Worm (Caenorhabditis elegans) whole organism, early embryonic: ENCODE data around the gene Y44A6D.3.
A peak's percentile ranks its signal among the peaks of the same experiment; 100 is the strongest.

ENCODE experiments used
- B0310.2 ChIP-seq: sonication (generic microtip); optimal IDR thresholded peaks from 2 replicates; lab custom pipeline; 2016; ENCODE audit warnings: mild to moderate bottlenecking, missing genetic modification characterization, missing compliant biosample characterization
- F13C5.2 ChIP-seq: sonication (generic microtip); optimal IDR thresholded peaks from 2 replicates; lab custom pipeline; 2017; ENCODE audit warnings: mild to moderate bottlenecking, missing genetic modification characterization, inconsistent platforms, missing compliant biosample characterization
- aly-1 ChIP-seq: sonication (generic microtip); optimal IDR thresholded peaks from 2 replicates; lab custom pipeline; 2016; ENCODE audit warnings: missing genetic modification characterization, missing compliant biosample characterization
- ama-1 ChIP-seq: fragments of 150-350 bp; optimal IDR thresholded peaks from 2 replicates; lab custom pipeline; 2014
- ceh-13 ChIP-seq: fragments of 200-800 bp; sonication (Bioruptor generic); optimal IDR thresholded peaks from 2 replicates; lab custom pipeline; 2018; ENCODE audit warnings: mild to moderate bottlenecking, missing genetic modification characterization, missing compliant biosample characterization
- ceh-36 ChIP-seq: sonication (generic microtip); optimal IDR thresholded peaks from 2 replicates; lab custom pipeline; 2016; ENCODE audit warnings: missing genetic modification characterization, inconsistent platforms, missing compliant biosample characterization
- ets-7 ChIP-seq: sonication (generic microtip); optimal IDR thresholded peaks from 2 replicates; lab custom pipeline; 2016; ENCODE audit warnings: missing genotype, missing genetic modification characterization, missing compliant biosample characterization
- flt-1 ChIP-seq: fragments of 200-800 bp; sonication (Bioruptor generic); IDR thresholded peaks from 2 replicates; pipeline ENCODE4 v1.3.6; 2022; ENCODE audit warnings: missing genetic modification characterization, missing compliant biosample characterization
- hmbx-1 ChIP-seq: sonication (generic microtip); optimal IDR thresholded peaks from 2 replicates; lab custom pipeline; 2016; ENCODE audit warnings: mild to moderate bottlenecking, missing genetic modification characterization, missing compliant biosample characterization
- hmg-4 ChIP-seq: fragments of 200-800 bp; sonication (Bioruptor generic); optimal IDR thresholded peaks from 2 replicates; lab custom pipeline; 2018; ENCODE audit warnings: mild to moderate bottlenecking, missing genetic modification characterization, missing compliant biosample characterization
- hnd-1 ChIP-seq: sonication (generic microtip); optimal IDR thresholded peaks from 2 replicates; lab custom pipeline; 2016; ENCODE audit warnings: missing genetic modification characterization, missing compliant biosample characterization
- pes-1 ChIP-seq: fragments of 200-800 bp; sonication (Bioruptor generic); IDR thresholded peaks from 2 replicates; pipeline ENCODE4 v1.3.6; 2022; ENCODE audit warnings: missing genetic modification reagents, missing genetic modification characterization, missing compliant biosample characterization
- scrt-1 ChIP-seq: fragments of 200-800 bp; sonication (Bioruptor generic); IDR thresholded peaks from 2 replicates; pipeline ENCODE4 v1.3.6; 2022; ENCODE audit warnings: missing genetic modification characterization, missing compliant biosample characterization
- sea-1 ChIP-seq: fragments of 200-800 bp; sonication (Bioruptor generic); conservative IDR thresholded peaks from 2 replicates; pipeline ENCODE4 v1.3.6; 2022; ENCODE audit warnings: missing genetic modification characterization, missing compliant biosample characterization
- tbx-11 ChIP-seq: fragments of 200-800 bp; sonication (Bioruptor generic); IDR thresholded peaks from 2 replicates; pipeline ENCODE4 v1.3.6; 2022; ENCODE audit warnings: missing genetic modification characterization, missing compliant biosample characterization
- tbx-37 ChIP-seq: fragments of 200-800 bp; sonication (Bioruptor generic); conservative IDR thresholded peaks from 2 replicates; pipeline ENCODE4 v1.3.6; 2022; ENCODE audit warnings: missing genetic modification reagents, missing genetic modification characterization, missing compliant biosample characterization
- tra-4 ChIP-seq: sonication (generic microtip); optimal IDR thresholded peaks from 2 replicates; lab custom pipeline; 2017; ENCODE audit warnings: missing genetic modification characterization, missing compliant biosample characterization

Gene Y44A6D.3

ce11 chrV:20778257-20778697, 13.9 kb downstream of the Y44A6D.3 start:
- TF ChIP-seq sea-1 (GFP tag; lab: Robert Waterston, UW): no peak
- no peak for TF ChIP-seq ceh-13 (GFP tag; lab: Kevin White, UChicago)
- TF ChIP-seq hmg-4 (GFP tag; lab: Kevin White, UChicago): peak; percentile 10
- TF ChIP-seq aly-1 (tag; lab: Kevin White, UChicago): no peak
- TF ChIP-seq ama-1 (lab: Kevin White, UChicago): no peak
- TF ChIP-seq F13C5.2 (tag; lab: Kevin White, UChicago): peak; percentile 21

- TF ChIP-seq ets-7: no peak
Observed at ce11 chrV:20776761-20777160, 15.5 kb downstream of the Y44A6D.3 start.

- TF ChIP-seq ceh-13 (GFP tag; lab: Kevin White, UChicago) (no peak), B0310.2 (tag; lab: Kevin White, UChicago) (no peak), scrt-1 (GFP tag; lab: Robert Waterston, UW) (no peak), flt-1 (GFP tag; lab: Robert Waterston, UW) (no peak), aly-1 (tag; lab: Kevin White, UChicago) (no peak), tbx-11 (GFP tag; lab: Robert Waterston, UW) (no peak), ama-1 (lab: Kevin White, UChicago) (no peak), tra-4 (tag; lab: Kevin White, UChicago) (no peak), hmbx-1 (tag; lab: Kevin White, UChicago) (no peak), sea-1 (GFP tag; lab: Robert Waterston, UW) (no peak), tbx-37 (GFP tag; lab: Robert Waterston, UW) (no peak)
Observed at ce11 chrV:20775269-20775668, 17.0 kb downstream of the Y44A6D.3 start, which contains the start of gene F38A6.4. F38A6.4 (minus strand) TSS chrV:20775369.

ce11 chrV:20773647-20774046, 18.6 kb downstream of the Y44A6D.3 start, which contains the start of gene F38A6.5:
F38A6.5 (minus strand) TSS chrV:20773747.
- no peak for TF ChIP-seq ceh-13 (GFP tag; lab: Kevin White, UChicago)
- TF ChIP-seq scrt-1 (GFP tag; lab: Robert Waterston, UW): no peak
- no peak for TF ChIP-seq hmg-4 (GFP tag; lab: Kevin White, UChicago)
- no peak for TF ChIP-seq hmbx-1 (tag; lab: Kevin White, UChicago)
- TF ChIP-seq aly-1 (tag; lab: Kevin White, UChicago): no peak
- no peak for TF ChIP-seq ets-7
- TF ChIP-seq pes-1: no peak
- TF ChIP-seq tbx-37 (GFP tag; lab: Robert Waterston, UW): no peak
- no peak for TF ChIP-seq ama-1 (lab: Kevin White, UChicago)
- TF ChIP-seq tbx-11 (GFP tag; lab: Robert Waterston, UW): no peak
- no peak for TF ChIP-seq flt-1 (GFP tag; lab: Robert Waterston, UW)
- no peak for TF ChIP-seq sea-1 (GFP tag; lab: Robert Waterston, UW)
- TF ChIP-seq tra-4 (tag; lab: Kevin White, UChicago): no peak
- no peak for TF ChIP-seq ceh-36 (tag; lab: Kevin White, UChicago)
- TF ChIP-seq B0310.2 (tag; lab: Kevin White, UChicago): no peak
- no peak for TF ChIP-seq F13C5.2 (tag; lab: Kevin White, UChicago)
- TF ChIP-seq hnd-1 (tag; lab: Kevin White, UChicago): no peak

- TF ChIP-seq tbx-11 (GFP tag; lab: Robert Waterston, UW): no peak
- TF ChIP-seq ets-7: no peak
- no peak for TF ChIP-seq hmg-4 (GFP tag; lab: Kevin White, UChicago)
- no peak for TF ChIP-seq hnd-1 (tag; lab: Kevin White, UChicago)
- TF ChIP-seq tra-4 (tag; lab: Kevin White, UChicago): no peak
- TF ChIP-seq B0310.2 (tag; lab: Kevin White, UChicago): no peak
- TF ChIP-seq ama-1 (lab: Kevin White, UChicago): no peak
- TF ChIP-seq pes-1: no peak
- no peak for TF ChIP-seq ceh-36 (tag; lab: Kevin White, UChicago)
- TF ChIP-seq tbx-37 (GFP tag; lab: Robert Waterston, UW): no peak
- TF ChIP-seq scrt-1 (GFP tag; lab: Robert Waterston, UW): no peak
- no peak for TF ChIP-seq flt-1 (GFP tag; lab: Robert Waterston, UW)
- TF ChIP-seq sea-1 (GFP tag; lab: Robert Waterston, UW): no peak
- no peak for TF ChIP-seq F13C5.2 (tag; lab: Kevin White, UChicago)
- no peak for TF ChIP-seq hmbx-1 (tag; lab: Kevin White, UChicago)
- no peak for TF ChIP-seq aly-1 (tag; lab: Kevin White, UChicago)
- no peak for TF ChIP-seq ceh-13 (GFP tag; lab: Kevin White, UChicago)
Observed at ce11 chrV:20771702-20772101, 20.5 kb downstream of the Y44A6D.3 start.

- TF ChIP-seq hnd-1 (tag; lab: Kevin White, UChicago) (no peak), sea-1 (GFP tag; lab: Robert Waterston, UW) (no peak), tbx-37 (GFP tag; lab: Robert Waterston, UW) (no peak), hmg-4 (GFP tag; lab: Kevin White, UChicago) (no peak), aly-1 (tag; lab: Kevin White, UChicago) (no peak), ceh-36 (tag; lab: Kevin White, UChicago) (no peak), ama-1 (lab: Kevin White, UChicago) (no peak), flt-1 (GFP tag; lab: Robert Waterston, UW) (no peak), B0310.2 (tag; lab: Kevin White, UChicago) (no peak), F13C5.2 (tag; lab: Kevin White, UChicago) (no peak), hmbx-1 (tag; lab: Kevin White, UChicago) (no peak), ets-7 (no peak), pes-1 (no peak), tbx-11 (GFP tag; lab: Robert Waterston, UW) (no peak), scrt-1 (GFP tag; lab: Robert Waterston, UW) (no peak), ceh-13 (GFP tag; lab: Kevin White, UChicago) (no peak)
Observed at ce11 chrV:20770846-20771245, 21.4 kb downstream of the Y44A6D.3 start.

ce11 chrV:20770061-20770460, 22.2 kb downstream of the Y44A6D.3 start, which contains the start of gene elp-1:
elp-1 (minus strand) TSS chrV:20770161.
- TF ChIP-seq scrt-1 (GFP tag; lab: Robert Waterston, UW) (no peak), tra-4 (tag; lab: Kevin White, UChicago) (no peak), ets-7 (no peak), tbx-37 (GFP tag; lab: Robert Waterston, UW) (no peak), tbx-11 (GFP tag; lab: Robert Waterston, UW) (no peak), hmg-4 (GFP tag; lab: Kevin White, UChicago) (no peak), ama-1 (lab: Kevin White, UChicago) (no peak), aly-1 (tag; lab: Kevin White, UChicago) (no peak), ceh-36 (tag; lab: Kevin White, UChicago) (no peak), F13C5.2 (tag; lab: Kevin White, UChicago) (no peak), ceh-13 (GFP tag; lab: Kevin White, UChicago) (no peak), sea-1 (GFP tag; lab: Robert Waterston, UW) (no peak), pes-1 (no peak), hmbx-1 (tag; lab: Kevin White, UChicago) (no peak)
